Worm (Caenorhabditis elegans) whole organism, L2 larva: Measurements from ENCODE around the gene F34H10.1.

Experiments
- F13H6.1 ChIP-seq: sonication (generic microtip); optimal IDR thresholded peaks from 2 replicates; lab custom pipeline; 2016; ENCODE audit warnings: missing genetic modification characterization, missing compliant biosample characterization
- R02D3.7 ChIP-seq: fragments of 150-350 bp; optimal IDR thresholded peaks from 2 replicates; lab custom pipeline; 2014; ENCODE audit warnings: missing biosample characterization, missing genetic modification characterization
- Y55F3AM.14 ChIP-seq: fragments of 200-800 bp; sonication (Bioruptor generic); optimal IDR thresholded peaks from 2 replicates; lab custom pipeline; 2018; ENCODE audit warnings: mild to moderate bottlenecking, missing genetic modification characterization, missing compliant biosample characterization
- ZK546.5 ChIP-seq: sonication (generic microtip); optimal IDR thresholded peaks from 2 replicates; lab custom pipeline; 2017; ENCODE audit warnings: missing biosample characterization, missing genetic modification characterization
- alr-1 ChIP-seq: fragments of 150-350 bp; optimal IDR thresholded peaks from 2 replicates; lab custom pipeline; 2014; ENCODE audit warnings: missing biosample characterization, missing genetic modification characterization
- blmp-1 ChIP-seq: sonication (generic microtip); optimal IDR thresholded peaks from 2 replicates; lab custom pipeline; 2017; ENCODE audit warnings: missing genetic modification characterization, mild to moderate bottlenecking, missing compliant biosample characterization, antibody characterized with exemption, moderate library complexity; ENCODE audit not compliant: insufficient read depth
- ceh-16 ChIP-seq: fragments of 150-350 bp; optimal IDR thresholded peaks from 2 replicates; lab custom pipeline; 2014; ENCODE audit warnings: missing biosample characterization, missing genetic modification characterization
- ceh-82 ChIP-seq: fragments of 150-350 bp; optimal IDR thresholded peaks from 2 replicates; lab custom pipeline; 2014; ENCODE audit warnings: missing biosample characterization, missing genetic modification characterization
- crh-2 ChIP-seq: sonication (generic microtip); optimal IDR thresholded peaks from 2 replicates; lab custom pipeline; 2017; ENCODE audit warnings: missing biosample characterization, missing genetic modification characterization
- dmd-4 ChIP-seq: sonication (generic microtip); optimal IDR thresholded peaks from 2 replicates; lab custom pipeline; 2017; ENCODE audit warnings: missing biosample characterization, missing genetic modification characterization
- fos-1 ChIP-seq: fragments of 150-350 bp; optimal IDR thresholded peaks from 2 replicates; lab custom pipeline; 2014; ENCODE audit warnings: missing biosample characterization, missing genetic modification characterization
- lin-11 ChIP-seq: fragments of 150-350 bp; sonication (generic microtip); optimal IDR thresholded peaks from 2 replicates; lab custom pipeline; 2014; ENCODE audit warnings: missing biosample characterization, missing genetic modification characterization, inconsistent platforms, mixed read lengths
- lsy-2 ChIP-seq, 2 experiments: fragments of 150-350 bp in 1 of 2; sonication (generic microtip) in 1 of 2; optimal IDR thresholded peaks; 2 replicates each; lab custom pipeline; 2014 to 2017; ENCODE audit warnings: missing biosample characterization in 2 of 2, missing genetic modification characterization in 2 of 2
- mab-5 ChIP-seq: fragments of 150-350 bp; optimal IDR thresholded peaks from 2 replicates; lab custom pipeline; 2014; ENCODE audit warnings: missing biosample characterization, missing genetic modification characterization
- mbf-1 ChIP-seq: sonication (generic microtip); optimal IDR thresholded peaks from 2 replicates; lab custom pipeline; 2017; ENCODE audit warnings: missing biosample characterization, missing genetic modification characterization
- nhr-10 ChIP-seq: sonication (generic microtip); optimal IDR thresholded peaks from 2 replicates; lab custom pipeline; 2017; ENCODE audit warnings: missing biosample characterization, missing genetic modification characterization
- nhr-11 ChIP-seq: fragments of 150-350 bp; optimal IDR thresholded peaks from 2 replicates; lab custom pipeline; 2014; ENCODE audit warnings: missing biosample characterization, missing genetic modification characterization
- nhr-12 ChIP-seq: fragments of 150-350 bp; optimal IDR thresholded peaks from 2 replicates; lab custom pipeline; 2014; ENCODE audit warnings: missing biosample characterization, missing genetic modification characterization
- nhr-129 ChIP-seq: fragments of 150-350 bp; optimal IDR thresholded peaks from 2 replicates; lab custom pipeline; 2014; ENCODE audit warnings: missing biosample characterization, missing genetic modification characterization
- nhr-21 ChIP-seq: fragments of 150-350 bp; optimal IDR thresholded peaks from 2 replicates; lab custom pipeline; 2014; ENCODE audit warnings: missing biosample characterization, missing genetic modification characterization
- nhr-23 ChIP-seq: fragments of 150-350 bp; optimal IDR thresholded peaks from 2 replicates; lab custom pipeline; 2014; ENCODE audit warnings: missing biosample characterization, missing genetic modification reagents, missing genetic modification characterization
- nhr-237 ChIP-seq: fragments of 150-350 bp; optimal IDR thresholded peaks from 2 replicates; lab custom pipeline; 2014; ENCODE audit warnings: missing biosample characterization, missing genetic modification characterization
- nhr-25 ChIP-seq: fragments of 150-350 bp; sonication (generic microtip); optimal IDR thresholded peaks from 3 replicates; lab custom pipeline; 2014; ENCODE audit warnings: missing biosample characterization, missing genetic modification characterization
- nhr-6 ChIP-seq: fragments of 150-350 bp; optimal IDR thresholded peaks from 2 replicates; lab custom pipeline; 2014; ENCODE audit warnings: missing biosample characterization, missing genetic modification characterization
- nhr-77 ChIP-seq: fragments of 150-350 bp; optimal IDR thresholded peaks from 2 replicates; lab custom pipeline; 2014; ENCODE audit warnings: missing biosample characterization, missing genetic modification characterization
- peb-1 ChIP-seq: fragments of 150-350 bp; optimal IDR thresholded peaks from 2 replicates; lab custom pipeline; 2014; ENCODE audit warnings: missing biosample characterization, missing genetic modification characterization
- sem-4 ChIP-seq: fragments of 150-350 bp; optimal IDR thresholded peaks from 2 replicates; lab custom pipeline; 2014; ENCODE audit warnings: missing biosample characterization, missing genetic modification reagents, missing genetic modification characterization
- skn-1 ChIP-seq: sonication (generic microtip); optimal IDR thresholded peaks from 2 replicates; lab custom pipeline; 2017; ENCODE audit warnings: missing biosample characterization, missing genetic modification characterization
- sma-3 ChIP-seq: sonication (generic microtip); optimal IDR thresholded peaks from 2 replicates; lab custom pipeline; 2016; ENCODE audit warnings: missing genetic modification reagents, missing genetic modification characterization, missing compliant biosample characterization
- sma-9 ChIP-seq, 2 experiments: fragments of 150-350 bp in 1 of 2; sonication (generic microtip) in 1 of 2; optimal IDR thresholded peaks; 2 replicates each; lab custom pipeline; 2014 to 2016; ENCODE audit warnings: missing genetic modification characterization in 2 of 2, mild to moderate bottlenecking in 1 of 2, missing biosample characterization in 1 of 2, missing compliant biosample characterization in 1 of 2, missing genetic modification reagents in 1 of 2, moderate library complexity in 1 of 2
- snpc-4 ChIP-seq: fragments of 150-350 bp; optimal IDR thresholded peaks from 2 replicates; lab custom pipeline; 2014; ENCODE audit warnings: missing biosample characterization, missing genetic modification characterization
- unc-39 ChIP-seq: fragments of 150-350 bp; optimal IDR thresholded peaks from 2 replicates; lab custom pipeline; 2014; ENCODE audit warnings: missing biosample characterization, missing genetic modification characterization
- unc-62 ChIP-seq: fragments of 150-350 bp; optimal IDR thresholded peaks from 2 replicates; lab custom pipeline; 2014; ENCODE audit warnings: missing biosample characterization, missing genetic modification reagents, missing genetic modification characterization
- ztf-4 ChIP-seq: fragments of 150-350 bp; optimal IDR thresholded peaks from 2 replicates; lab custom pipeline; 2014; ENCODE audit warnings: missing biosample characterization, missing genetic modification characterization

F34H10.1 gene

DNA sequence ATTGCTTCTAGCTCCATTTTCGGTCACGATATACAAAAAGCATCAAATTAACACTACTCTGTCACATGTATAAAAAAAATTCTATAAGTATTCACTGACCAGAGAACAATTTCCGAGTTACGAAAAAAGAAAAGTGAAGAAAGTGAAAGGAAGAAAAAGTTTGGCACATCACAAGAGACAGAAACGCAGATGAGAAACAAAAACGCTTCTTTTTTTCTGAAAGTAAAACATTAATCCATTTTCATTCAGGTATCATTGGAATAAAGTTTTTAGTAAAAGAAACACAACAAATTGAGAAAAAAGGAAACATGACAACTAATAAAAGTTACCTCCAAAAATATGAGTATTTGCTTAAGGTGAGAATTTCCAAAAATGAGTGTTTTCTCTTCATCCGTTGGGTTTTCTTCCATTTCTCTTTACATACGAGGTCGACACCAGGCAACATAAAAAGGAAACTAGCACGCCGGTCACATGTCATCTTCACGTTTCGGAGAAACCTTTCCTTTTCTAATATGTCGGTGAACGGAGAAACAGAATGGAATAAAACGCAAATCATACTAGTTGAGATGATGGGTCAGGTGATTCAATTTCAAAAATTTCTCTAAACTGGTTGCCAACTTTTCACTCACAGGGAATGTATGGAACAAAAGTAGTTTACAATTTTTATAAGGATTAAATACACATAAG is 17.0 kb downstream of the F34H10.1 start (continued):
- TF ChIP-seq lsy-2 (tag; optimal IDR thresholded peaks at IDR 0.05; lab: Kevin White, UChicago), result no peak
- TF ChIP-seq nhr-12 (tag; lab: Kevin White, UChicago), result no peak

ce11 chrX:9648098-9648574 is 22.2 kb downstream of the F34H10.1 start, which contains the start of gene F34H10.4:
TSS of gene F34H10.4 (plus strand) at chrX:9648524.
- TF ChIP-seq nhr-10 (tag; lab: Kevin White, UChicago) (no peak), mbf-1 (no peak), nhr-11 (tag; lab: Kevin White, UChicago) (no peak), ZK546.5 (no peak), crh-2 (tag; lab: Kevin White, UChicago) (no peak), ceh-82 (tag; lab: Kevin White, UChicago) (no peak), nhr-6 (tag; lab: Kevin White, UChicago) (no peak), alr-1 (tag; lab: Kevin White, UChicago) (no peak), blmp-1 (no peak), ceh-16 (tag; lab: Kevin White, UChicago) (no peak), nhr-23 (tag; lab: Kevin White, UChicago) (no peak), sma-9 (GFP tag; optimal IDR thresholded peaks at IDR 0.05; lab: Kevin White, UChicago) (no peak), sma-9 (tag; optimal IDR thresholded peaks at IDR 0.05; lab: Kevin White, UChicago) (no peak), nhr-77 (tag; lab: Kevin White, UChicago) (no peak), nhr-12 (tag; lab: Kevin White, UChicago) (no peak), skn-1 (no peak), lin-11 (tag; lab: Kevin White, UChicago) (no peak), dmd-4 (tag; lab: Kevin White, UChicago) (no peak)

DNA sequence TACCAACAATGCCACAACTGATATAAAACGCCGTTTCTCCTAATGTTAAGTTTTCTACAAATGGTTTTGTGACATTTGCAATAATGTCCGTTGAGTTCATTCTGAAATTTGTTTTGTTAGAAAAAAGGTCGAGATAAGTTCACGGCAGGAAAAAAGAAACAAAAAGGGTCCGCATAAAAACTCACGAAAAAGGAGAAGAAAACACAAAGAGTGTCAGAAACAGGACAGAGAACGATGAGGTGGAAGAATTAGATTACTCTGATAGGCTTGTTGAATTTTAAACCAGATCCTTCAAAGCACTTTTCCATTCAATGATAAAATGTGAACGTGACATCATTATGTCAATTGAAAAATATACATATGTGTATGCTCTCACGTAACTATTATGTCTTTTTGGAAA is 27.1 kb downstream of the F34H10.1 start, which contains the start of gene aex-2:
aex-2 (minus strand) TSS at position 101 of the 400 bp plus-strand sequence.
- no peak for TF ChIP-seq R02D3.7 (tag; lab: Kevin White, UChicago)
- no peak for TF ChIP-seq nhr-25 (tag; lab: Kevin White, UChicago)
- no peak for TF ChIP-seq Y55F3AM.14 (GFP tag; lab: Kevin White, UChicago)
- TF ChIP-seq ceh-16 (tag; lab: Kevin White, UChicago), result no peak

DNA sequence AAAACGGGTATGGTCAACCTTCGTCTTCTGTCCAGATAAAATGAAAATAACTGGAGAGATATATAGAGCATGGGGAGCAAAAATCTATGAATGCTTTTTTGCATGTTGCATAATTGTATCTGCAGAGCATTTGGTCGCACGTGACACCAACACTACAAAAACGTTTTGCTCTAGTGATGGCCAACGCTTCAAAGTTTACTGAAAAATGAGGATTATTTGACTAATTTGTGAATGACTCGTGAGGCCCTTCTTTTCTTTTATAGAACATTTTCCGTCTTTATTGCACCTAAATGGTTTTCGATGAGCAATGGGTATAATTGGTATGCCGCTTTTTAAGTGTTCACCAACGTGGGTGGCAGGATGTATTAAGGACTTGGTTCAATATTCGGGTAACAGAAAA is 27.6 kb downstream of the F34H10.1 start:
- TF ChIP-seq sem-4 (tag; lab: Kevin White, UChicago), result no peak
- no peak for TF ChIP-seq lsy-2 (tag; optimal IDR thresholded peaks at IDR 0.05; lab: Kevin White, UChicago)
- no peak for TF ChIP-seq nhr-129
- no peak for TF ChIP-seq lin-11 (tag; lab: Kevin White, UChicago)
- no peak for TF ChIP-seq F13H6.1
- no peak for TF ChIP-seq peb-1 (tag; lab: Kevin White, UChicago)
- no peak for TF ChIP-seq snpc-4 (tag; lab: Kevin White, UChicago)
- no peak for TF ChIP-seq unc-39
- TF ChIP-seq ztf-4 (tag; lab: Kevin White, UChicago), result no peak
- no peak for TF ChIP-seq nhr-11 (tag; lab: Kevin White, UChicago)
- no peak for TF ChIP-seq sma-3 (GFP tag; lab: Kevin White, UChicago)
- TF ChIP-seq ceh-82 (tag; lab: Kevin White, UChicago), result no peak
- TF ChIP-seq mab-5 (tag; lab: Kevin White, UChicago), result no peak
- no peak for TF ChIP-seq ZK546.5
- no peak for TF ChIP-seq nhr-10 (tag; lab: Kevin White, UChicago)
- no peak for TF ChIP-seq ceh-16 (tag; lab: Kevin White, UChicago)
- TF ChIP-seq nhr-25 (tag; lab: Kevin White, UChicago), result no peak
- no peak for TF ChIP-seq Y55F3AM.14 (GFP tag; lab: Kevin White, UChicago)
- no peak for TF ChIP-seq R02D3.7 (tag; lab: Kevin White, UChicago)
- no peak for TF ChIP-seq nhr-21 (tag; lab: Kevin White, UChicago)
- TF ChIP-seq, all 48 proteins: peak for 0

DNA sequence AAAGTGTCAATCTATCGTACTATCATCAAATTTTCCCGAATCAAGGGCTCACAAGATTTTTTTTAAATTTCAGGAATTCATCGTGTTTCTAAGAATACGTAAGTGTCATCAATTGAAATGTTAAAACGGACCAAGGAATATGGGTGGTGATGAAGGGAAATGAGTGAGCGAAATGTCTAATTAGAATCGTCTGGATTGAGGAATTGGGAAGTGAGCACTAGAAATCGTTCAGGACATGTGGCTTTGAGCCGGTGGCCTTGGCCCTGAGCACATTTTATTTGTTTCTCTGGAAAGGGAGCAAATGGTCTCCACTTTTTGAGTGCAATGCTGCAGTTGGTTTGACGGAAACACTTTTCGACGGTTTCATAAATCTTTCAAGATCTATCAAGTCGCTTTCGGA is 28.3 kb downstream of the F34H10.1 start:
- TF ChIP-seq nhr-12 (tag; lab: Kevin White, UChicago) (no peak), mab-5 (tag; lab: Kevin White, UChicago) (no peak), nhr-237 (tag; lab: Kevin White, UChicago) (no peak), fos-1 (tag; lab: Kevin White, UChicago) (no peak), nhr-129 (no peak), dmd-4 (tag; lab: Kevin White, UChicago) (no peak), unc-62 (GFP tag; lab: Kevin White, UChicago) (no peak)
